Worm (Caenorhabditis elegans): Measurements from ENCODE around the gene mtss-1.

The mtss-1 gene

ce11 chrIII:8739786-8740185 lies 28.3 kb upstream of the mtss-1 start:
- TF ChIP-seq ceh-20 (GFP tag; IDR thresholded peaks at IDR 0.05) (0 out of 2 replicates have a peak, but pooled peaks have one; percentile 9), ama-1 (optimal IDR thresholded peaks at IDR 0.05) (no peak), mep-1 (tag; optimal IDR thresholded peaks at IDR 0.05) (peak; percentile 15), dmd-6 (GFP tag; IDR thresholded peaks at IDR 0.05) (0 out of 2 replicates have a peak, but pooled peaks have one; percentile 9), mes-2 (tag; optimal IDR thresholded peaks at IDR 0.05; ENCODE audit: poor library complexity, severe bottlenecking) (peak; percentile 49), lin-38 (GFP tag; IDR thresholded peaks at IDR 0.05) (0 out of 2 replicates have a peak, but pooled peaks have one; percentile 10), pqm-1 (tag; optimal IDR thresholded peaks at IDR 0.05) (no peak), egl-43 (GFP tag; IDR thresholded peaks at IDR 0.05) (no peak), hlh-30 (tag; optimal IDR thresholded peaks at IDR 0.05; ENCODE audit: insufficient read depth) (peak; percentile 21), ceh-82 (tag; optimal IDR thresholded peaks at IDR 0.05) (no peak), unc-39 (tag; optimal IDR thresholded peaks at IDR 0.05) (no peak), egl-27 (tag; optimal IDR thresholded peaks at IDR 0.05) (no peak), hlh-11 (tag; optimal IDR thresholded peaks at IDR 0.05) (peak; percentile 47), aha-1 (tag) (peak; percentile 67)

DNA sequence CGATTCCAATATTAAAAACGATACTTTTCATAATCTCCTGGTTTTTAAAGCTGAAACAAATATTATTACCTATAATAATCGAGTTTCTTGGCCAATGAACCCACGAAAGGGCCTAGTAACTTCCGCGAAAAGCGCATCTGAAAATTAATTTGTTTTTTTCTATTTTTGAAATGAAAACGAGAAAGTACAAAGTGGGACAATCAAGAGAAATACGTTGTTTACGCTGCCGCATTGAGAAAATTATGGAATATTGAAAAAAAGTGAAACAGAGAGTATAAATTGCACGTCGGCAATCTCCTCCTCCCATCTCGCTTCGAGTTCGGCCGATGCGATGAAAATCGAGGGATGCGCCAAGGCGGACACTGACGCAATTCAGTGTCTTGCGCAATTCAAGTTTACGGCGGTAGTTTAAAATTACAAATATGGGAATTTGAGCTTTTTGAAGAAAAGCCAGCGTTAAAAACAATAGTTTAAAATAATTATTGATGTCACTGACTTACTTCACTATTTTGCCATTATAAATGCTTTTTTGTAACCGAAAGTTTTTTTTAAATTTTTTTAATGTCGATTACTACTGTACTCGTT lies 26.7 kb upstream of the mtss-1 start, which contains the start of gene pdhk-2:
Gene pdhk-2, minus strand, starts transcription at position 137 of the 585 bp plus-strand sequence.
- peak in 1 of 2 experiments; percentile 98 for TF ChIP-seq unc-62 (GFP tag; optimal IDR thresholded peaks at IDR 0.05 in 1 of 2)
- no peak for TF ChIP-seq unc-62 (tag; optimal IDR thresholded peaks at IDR 0.05)
- TF ChIP-seq tag-97 (GFP tag; IDR thresholded peaks at IDR 0.05) = no peak
- TF ChIP-seq fkh-10 (GFP tag; optimal IDR thresholded peaks at IDR 0.05) = peak; percentile 59
- peak; percentile 91 for TF ChIP-seq arid-1 (GFP tag; conservative IDR thresholded peaks at IDR 0.05)
- peak; percentile 87 for TF ChIP-seq mxl-3 (GFP tag; optimal IDR thresholded peaks at IDR 0.05)
- TF ChIP-seq nhr-25 (tag; optimal IDR thresholded peaks at IDR 0.05; ENCODE audit: borderline replicate concordance, insufficient read depth) = peak; percentile 64
- peak; percentile 68 for TF ChIP-seq F10B5.3 (tag; optimal IDR thresholded peaks at IDR 0.05)
- no peak for TF ChIP-seq unc-39 (tag; optimal IDR thresholded peaks at IDR 0.05)
- TF ChIP-seq nhr-76 (tag; optimal IDR thresholded peaks at IDR 0.05) = no peak
- TF ChIP-seq dpl-1 (GFP tag; optimal IDR thresholded peaks at IDR 0.05) = peak; percentile 99
- TF ChIP-seq php-3 (GFP tag; IDR thresholded peaks at IDR 0.05) = 0 out of 2 replicates have a peak, but pooled peaks have one; percentile 57
- peak; percentile 86 for TF ChIP-seq spr-1 (tag; optimal IDR thresholded peaks at IDR 0.05)
- TF ChIP-seq ceh-20 (GFP tag; IDR thresholded peaks at IDR 0.05) = peak; percentile 90
- TF ChIP-seq vab-7 (GFP tag; IDR thresholded peaks at IDR 0.05) = 0 out of 2 replicates have a peak, but pooled peaks have one; percentile 51
- TF ChIP-seq F49E8.2 (tag; optimal IDR thresholded peaks at IDR 0.05; ENCODE audit: borderline replicate concordance) = peak; percentile 73
- peak; percentile 91 for TF ChIP-seq hmg-1.1 (GFP tag; IDR thresholded peaks at IDR 0.05)
- TF ChIP-seq Y48G9A.11 (GFP tag; IDR thresholded peaks at IDR 0.05) = peak; percentile 67; the same call in 1 of the 2 replicates
- TF ChIP-seq ceh-28 (tag; optimal IDR thresholded peaks at IDR 0.05) = no peak
- TF ChIP-seq Y75B8A.6 (GFP tag; IDR thresholded peaks at IDR 0.05) = no peak
- TF ChIP-seq egl-27 (tag; optimal IDR thresholded peaks at IDR 0.05) = no peak
- no peak for TF ChIP-seq nhr-237 (tag; optimal IDR thresholded peaks at IDR 0.05)
- no peak for TF ChIP-seq snpc-4 (tag; optimal IDR thresholded peaks at IDR 0.05)
- TF ChIP-seq ceh-44 (GFP tag; IDR thresholded peaks at IDR 0.05) = 0 out of 2 replicates have a peak, but pooled peaks have one; percentile 43
- TF ChIP-seq ama-1 (optimal IDR thresholded peaks at IDR 0.05) = peak; percentile 81
- TF ChIP-seq nhr-6 (tag; optimal IDR thresholded peaks at IDR 0.05) = peak; percentile 90
- TF ChIP-seq mdl-1 (tag; optimal IDR thresholded peaks at IDR 0.05) = peak in 1 of 2 experiments; percentile 82
- peak; percentile 82 for TF ChIP-seq dmd-9 (GFP tag; IDR thresholded peaks at IDR 0.05)
- peak; percentile 78 for TF ChIP-seq ztf-7 (tag; optimal IDR thresholded peaks at IDR 0.05)
- peak; percentile 26 for TF ChIP-seq gei-8 (GFP tag; optimal IDR thresholded peaks at IDR 0.05)
- TF ChIP-seq rbr-2 (tag; optimal IDR thresholded peaks at IDR 0.05) = peak; percentile 90
- no peak for TF ChIP-seq daf-12 (tag; optimal IDR thresholded peaks at IDR 0.05)
- no peak for TF ChIP-seq zfp-2 (tag; optimal IDR thresholded peaks at IDR 0.05)
- TF ChIP-seq nhr-41 (GFP tag; IDR thresholded peaks at IDR 0.05) = no peak
- TF ChIP-seq F26F4.8 (GFP tag; conservative IDR thresholded peaks at IDR 0.05) = no peak
- peak; percentile 88 for TF ChIP-seq F37D6.2 (tag; optimal IDR thresholded peaks at IDR 0.05)
- peak; percentile 76; the same call in 1 of the 2 replicates for TF ChIP-seq nhr-42 (GFP tag; IDR thresholded peaks at IDR 0.05)
- no peak for TF ChIP-seq sdz-12 (GFP tag; optimal IDR thresholded peaks at IDR 0.05)
- TF ChIP-seq daf-8 (GFP tag; IDR thresholded peaks at IDR 0.05) = no peak
